Fruit fly (Drosophila melanogaster): ENCODE results near the gene Sfp24Bd.

dm6 chr2L:3632047-3632880 lies 36.7 kb downstream of the Sfp24Bd start:
- TF ChIP-seq Hr39 (GFP tag; optimal IDR thresholded peaks at IDR 0.05) (peak; percentile 95), CG8632 (GFP tag; optimal IDR thresholded peaks at IDR 0.05) (peak; percentile 94), Eip75B (GFP tag; optimal IDR thresholded peaks at IDR 0.05) (peak; percentile 98), cyc (GFP tag; optimal IDR thresholded peaks at IDR 0.05) (peak; percentile 95), Eip78C (GFP tag) (peak; percentile 99), CG10631 (GFP tag; optimal IDR thresholded peaks at IDR 0.05) (peak; percentile 89), CG11294 (GFP tag; IDR thresholded peaks at IDR 0.05) (peak; percentile 98), fkh (GFP tag; optimal IDR thresholded peaks at IDR 0.05) (peak; percentile 77), Gug (GFP tag; IDR thresholded peaks at IDR 0.05) (peak; percentile 99)
